Worm (Caenorhabditis elegans): ENCODE data around the gene F46H5.2.

Gene F46H5.2

DNA sequence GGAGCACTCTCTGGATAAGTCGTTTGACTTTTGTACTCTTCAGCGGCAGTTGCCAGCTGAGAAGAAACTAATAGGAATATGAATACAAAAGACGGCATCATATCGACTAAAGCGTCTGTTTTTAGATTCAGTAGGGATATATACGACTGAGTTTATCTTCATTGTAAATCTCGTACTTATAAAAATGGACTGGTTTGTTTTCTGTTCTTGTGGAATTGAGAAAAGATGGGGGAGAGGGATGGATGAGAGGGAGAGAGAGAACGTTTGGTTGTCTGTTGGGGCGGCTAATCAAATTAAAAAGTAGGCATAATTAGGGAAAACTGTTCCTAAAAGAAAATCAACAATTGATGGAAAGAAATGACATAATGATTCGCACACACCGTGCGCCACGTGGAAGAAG lies 3.9 kb downstream of the F46H5.2 start, which contains the start of gene grd-7:
TSS of gene grd-7 (minus strand) at position 101 of the 400 bp plus-strand sequence.
- TF ChIP-seq sea-2 (GFP tag; IDR thresholded peaks at IDR 0.05): no peak
- no peak for TF ChIP-seq B0035.1 (tag; optimal IDR thresholded peaks at IDR 0.05)
- no peak for TF ChIP-seq die-1 (tag; optimal IDR thresholded peaks at IDR 0.05)
- TF ChIP-seq lin-26 (GFP tag; IDR thresholded peaks at IDR 0.05): no peak
- TF ChIP-seq somi-1 (GFP tag; optimal IDR thresholded peaks at IDR 0.05): no peak
- TF ChIP-seq ZK185.1 (tag; optimal IDR thresholded peaks at IDR 0.05; ENCODE audit: poor library complexity, severe bottlenecking): no peak
- TF ChIP-seq B0019.2 (GFP tag; conservative IDR thresholded peaks at IDR 0.05): no peak
- TF ChIP-seq C06A6.2 (GFP tag; conservative IDR thresholded peaks at IDR 0.05): no peak
- TF ChIP-seq hmg-1.2 (GFP tag; IDR thresholded peaks at IDR 0.05): no peak
- no peak for TF ChIP-seq dox-1 (GFP tag; IDR thresholded peaks at IDR 0.05)
- no peak for TF ChIP-seq dpff-1 (tag; optimal IDR thresholded peaks at IDR 0.05)
- no peak for TF ChIP-seq madf-6 (GFP tag; IDR thresholded peaks at IDR 0.05)
- TF ChIP-seq xnd-1 (tag; optimal IDR thresholded peaks at IDR 0.05): no peak
- TF ChIP-seq F22D6.2 (tag; optimal IDR thresholded peaks at IDR 0.05): no peak
- TF ChIP-seq pbrm-1 (GFP tag; IDR thresholded peaks at IDR 0.05): no peak
- TF ChIP-seq efl-1 (GFP tag; optimal IDR thresholded peaks at IDR 0.05): no peak
- no peak for TF ChIP-seq bed-2 (GFP tag; IDR thresholded peaks at IDR 0.05)
- TF ChIP-seq lin-54 (GFP tag; optimal IDR thresholded peaks at IDR 0.05): no peak

DNA sequence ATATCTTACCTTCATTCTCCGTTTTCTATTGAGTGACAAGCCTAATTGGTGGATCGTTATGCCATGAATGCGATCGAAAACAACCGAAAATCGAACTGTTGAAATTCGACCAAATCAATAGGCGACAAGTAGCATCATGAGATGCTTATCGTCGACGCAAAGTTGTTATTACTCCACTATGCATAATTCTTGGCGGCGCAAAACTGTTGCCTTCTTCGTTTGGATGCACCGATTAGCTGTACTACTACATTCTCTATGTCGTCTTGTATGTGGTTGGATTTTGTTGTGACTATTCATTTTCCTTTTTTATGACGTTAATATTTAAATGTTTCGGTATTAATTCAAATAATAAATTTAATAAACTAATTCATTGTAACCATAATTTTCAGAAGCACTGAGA lies 6.5 kb downstream of the F46H5.2 start, which contains the start of gene F46H5.11:
TSS of gene F46H5.11 (minus strand) at position 101 of the 400 bp plus-strand sequence.
- no peak for TF ChIP-seq sptf-2 (GFP tag; optimal IDR thresholded peaks at IDR 0.05)
- no peak for TF ChIP-seq somi-1 (GFP tag; optimal IDR thresholded peaks at IDR 0.05)
- TF ChIP-seq F57A8.1 (GFP tag; optimal IDR thresholded peaks at IDR 0.05): no peak
- no peak for TF ChIP-seq F55B11.4 (tag; optimal IDR thresholded peaks at IDR 0.05; ENCODE audit: borderline replicate concordance, insufficient read depth)

DNA sequence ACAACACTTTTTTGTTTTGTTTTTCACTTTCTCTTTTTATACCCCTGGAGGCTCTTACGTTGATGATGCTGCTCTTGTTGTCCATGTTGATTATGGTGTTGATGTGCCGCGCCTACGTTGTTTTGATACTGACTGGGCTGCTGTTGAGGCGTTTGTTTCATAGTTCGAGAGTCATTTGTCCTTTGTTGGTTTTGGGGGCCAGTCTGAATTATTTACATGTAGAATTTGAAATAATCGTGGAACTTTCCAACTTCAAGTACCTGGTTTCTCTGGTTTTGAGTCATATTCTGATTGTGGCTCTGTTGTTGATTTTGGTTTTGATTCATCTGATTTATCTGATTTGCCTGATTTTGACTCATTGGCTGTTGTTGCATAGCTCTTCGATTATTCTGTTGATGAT lies 12.6 kb downstream of the F46H5.2 start:
- no peak for TF ChIP-seq attf-3 (GFP tag; conservative IDR thresholded peaks at IDR 0.05)
- TF ChIP-seq hrde-1 (tag; optimal IDR thresholded peaks at IDR 0.05; ENCODE audit: borderline replicate concordance): no peak
- no peak for TF ChIP-seq lin-35 (GFP tag; optimal IDR thresholded peaks at IDR 0.05)
- TF ChIP-seq athp-1 (tag; optimal IDR thresholded peaks at IDR 0.05): no peak
- no peak for TF ChIP-seq chd-7 (tag; optimal IDR thresholded peaks at IDR 0.05)
- no peak for TF ChIP-seq repo-1 (tag; optimal IDR thresholded peaks at IDR 0.05)
- TF ChIP-seq egl-18 (GFP tag; IDR thresholded peaks at IDR 0.05): no peak
- no peak for TF ChIP-seq dpff-1 (tag; optimal IDR thresholded peaks at IDR 0.05)
- no peak for TF ChIP-seq F37B4.10 (GFP tag; IDR thresholded peaks at IDR 0.05)
- no peak for TF ChIP-seq hmg-20 (GFP tag; IDR thresholded peaks at IDR 0.05)
- no peak for TF ChIP-seq unc-62 (GFP tag; optimal IDR thresholded peaks at IDR 0.05)
- TF ChIP-seq hsf-1 (GFP tag; IDR thresholded peaks at IDR 0.05): no peak
- TF ChIP-seq die-1 (tag; optimal IDR thresholded peaks at IDR 0.05): no peak
- TF ChIP-seq ztf-28 (GFP tag; IDR thresholded peaks at IDR 0.05): no peak
- TF ChIP-seq ztf-18 (tag; optimal IDR thresholded peaks at IDR 0.05): no peak
- TF ChIP-seq nhr-90 (tag; optimal IDR thresholded peaks at IDR 0.05): no peak

All from whole organism, young adult.